Worm (Caenorhabditis elegans) whole organism, midembryonic: ENCODE data around the gene Y64G10A.7.

Source experiments
- T22C8.4 ChIP-seq: fragments of 200-800 bp; sonication (Bioruptor generic); IDR thresholded peaks from 2 replicates; pipeline ENCODE4 v1.3.6; 2022; ENCODE audit warnings: missing genetic modification characterization, missing compliant biosample characterization
- cog-1 ChIP-seq: sonication (generic microtip); optimal IDR thresholded peaks from 2 replicates; lab custom pipeline; 2016; ENCODE audit warnings: missing genetic modification characterization, missing compliant biosample characterization
- flt-1 ChIP-seq: fragments of 200-800 bp; sonication (Bioruptor generic); IDR thresholded peaks from 2 replicates; pipeline ENCODE4 v1.3.6; 2022; ENCODE audit warnings: missing genetic modification characterization, missing compliant biosample characterization
- klf-2 ChIP-seq: fragments of 200-800 bp; sonication (Bioruptor generic); conservative IDR thresholded peaks from 2 replicates; pipeline ENCODE4 v1.3.6; 2022; ENCODE audit warnings: missing genetic modification reagents, missing genetic modification characterization, missing compliant biosample characterization
- med-1 ChIP-seq: sonication (generic microtip); optimal IDR thresholded peaks from 2 replicates; lab custom pipeline; 2017; ENCODE audit warnings: missing genetic modification characterization, mild to moderate bottlenecking, missing compliant biosample characterization, antibody characterized with exemption, missing genetic modification reagents; ENCODE audit not compliant: insufficient read depth
- ref-1 ChIP-seq: fragments of 200-800 bp; sonication (Bioruptor generic); conservative IDR thresholded peaks from 2 replicates; pipeline ENCODE4 v1.3.6; 2022; ENCODE audit warnings: missing genetic modification reagents, missing genetic modification characterization, missing compliant biosample characterization
- tab-1 ChIP-seq: fragments of 200-800 bp; sonication (Bioruptor generic); IDR thresholded peaks from 2 replicates; pipeline ENCODE4 v1.3.6; 2022; ENCODE audit warnings: missing genetic modification characterization, missing compliant biosample characterization
- ztf-23 ChIP-seq: fragments of 200-800 bp; sonication (Bioruptor generic); IDR thresholded peaks from 2 replicates; pipeline ENCODE4 v1.3.6; 2022; ENCODE audit warnings: missing genetic modification reagents, missing genetic modification characterization, missing compliant biosample characterization
- ztf-29 ChIP-seq: fragments of 200-800 bp; sonication (Bioruptor generic); IDR thresholded peaks from 2 replicates; pipeline ENCODE4 v1.3.6; 2022; ENCODE audit warnings: missing genetic modification reagents, missing genetic modification characterization, missing compliant biosample characterization

The Y64G10A.7 gene

DNA sequence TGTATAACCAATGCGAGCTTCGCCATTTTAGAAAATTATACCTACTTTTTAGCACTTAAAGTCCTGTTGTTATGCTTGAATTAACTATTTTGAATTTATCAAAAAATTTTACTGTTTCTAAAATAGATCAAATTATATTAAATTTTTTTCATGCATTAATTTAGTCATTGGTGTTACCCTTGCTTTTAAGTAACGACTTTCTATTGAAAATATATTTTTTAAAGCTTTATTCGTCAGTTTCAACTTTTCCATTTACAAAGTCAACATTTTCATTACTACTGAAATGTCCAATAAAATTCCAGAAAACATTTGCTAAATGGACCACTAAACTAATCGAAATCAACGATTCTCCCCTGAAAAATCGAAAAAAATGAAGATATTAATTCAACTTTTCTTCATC is at the start of gene Y64G10A.7:
Gene Y64G10A.7, plus strand, starts transcription at position 301 of the 400 bp plus-strand sequence.
- TF ChIP-seq cog-1 (tag; lab: Kevin White, UChicago) (no peak), tab-1 (no peak), ref-1 (GFP tag; lab: Robert Waterston, UW) (no peak), T22C8.4 (GFP tag; lab: Robert Waterston, UW) (no peak), flt-1 (GFP tag; lab: Robert Waterston, UW) (no peak), klf-2 (GFP tag; lab: Robert Waterston, UW) (no peak), med-1 (no peak), ztf-23 (GFP tag; lab: Robert Waterston, UW) (no peak), ztf-29 (GFP tag; lab: Robert Waterston, UW) (no peak)

DNA sequence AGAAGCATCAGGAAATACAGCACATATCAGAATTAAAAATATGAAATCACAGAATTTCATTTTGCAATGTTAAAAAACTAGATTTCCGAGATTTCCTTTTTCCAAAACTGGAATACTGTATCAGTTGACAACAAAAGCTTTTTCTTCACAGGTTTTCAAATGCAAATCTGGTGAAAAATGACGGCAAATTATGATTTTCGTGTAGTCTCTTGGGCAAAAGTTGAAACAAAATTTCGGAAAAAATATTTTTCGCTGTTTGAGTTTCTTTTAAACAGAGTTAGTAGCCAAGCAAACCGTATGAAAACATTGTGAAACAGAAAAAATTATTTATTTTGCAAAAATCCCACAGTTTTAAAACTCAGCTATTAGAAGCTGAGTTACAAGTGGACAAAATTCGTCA is 47.3 kb upstream of the Y64G10A.7 start, which contains the start of gene Y64G10A.2:
Gene Y64G10A.2, minus strand, starts transcription at position 101 of the 400 bp plus-strand sequence.
- TF ChIP-seq T22C8.4 (GFP tag; lab: Robert Waterston, UW) = no peak
- TF ChIP-seq med-1 = no peak
- no peak for TF ChIP-seq cog-1 (tag; lab: Kevin White, UChicago)
- TF ChIP-seq ref-1 (GFP tag; lab: Robert Waterston, UW) = no peak
- TF ChIP-seq klf-2 (GFP tag; lab: Robert Waterston, UW) = no peak
- TF ChIP-seq flt-1 (GFP tag; lab: Robert Waterston, UW) = no peak

- no peak for TF ChIP-seq med-1
- no peak for TF ChIP-seq T22C8.4 (GFP tag; lab: Robert Waterston, UW)
- no peak for TF ChIP-seq ztf-23 (GFP tag; lab: Robert Waterston, UW)
- TF ChIP-seq flt-1 (GFP tag; lab: Robert Waterston, UW) = no peak
- TF ChIP-seq tab-1 = no peak
- no peak for TF ChIP-seq ztf-29 (GFP tag; lab: Robert Waterston, UW)
- TF ChIP-seq ref-1 (GFP tag; lab: Robert Waterston, UW) = no peak
- no peak for TF ChIP-seq cog-1 (tag; lab: Kevin White, UChicago)
- no peak for TF ChIP-seq klf-2 (GFP tag; lab: Robert Waterston, UW)
These were observed 42.3 kb upstream of the Y64G10A.7 start for ce11 chrIV:14249447-14249846.

DNA sequence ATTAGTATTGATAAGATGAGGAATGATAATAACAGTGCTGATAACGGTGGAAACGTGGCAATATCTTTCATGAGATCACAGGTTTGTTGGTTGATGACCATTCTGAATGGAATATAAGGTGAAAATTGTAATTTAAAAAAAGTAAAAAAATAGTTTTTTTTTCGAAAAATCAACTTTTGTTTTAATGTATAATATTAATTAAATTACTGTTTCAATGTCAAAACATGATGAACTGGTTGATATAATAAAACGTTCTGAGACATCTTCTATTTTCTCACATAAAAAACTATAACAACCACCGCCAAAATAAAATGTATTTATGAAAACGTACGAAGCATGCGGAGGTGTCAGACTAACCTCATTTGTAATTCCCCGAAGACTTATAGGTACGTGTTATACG is 41.6 kb upstream of the Y64G10A.7 start, which contains the start of gene srab-24:
Gene srab-24, minus strand, starts transcription at position 101 of the 400 bp plus-strand sequence.
- TF ChIP-seq klf-2 (GFP tag; lab: Robert Waterston, UW) = no peak
- no peak for TF ChIP-seq med-1
- no peak for TF ChIP-seq flt-1 (GFP tag; lab: Robert Waterston, UW)
- TF ChIP-seq T22C8.4 (GFP tag; lab: Robert Waterston, UW) = no peak
- no peak for TF ChIP-seq cog-1 (tag; lab: Kevin White, UChicago)

DNA sequence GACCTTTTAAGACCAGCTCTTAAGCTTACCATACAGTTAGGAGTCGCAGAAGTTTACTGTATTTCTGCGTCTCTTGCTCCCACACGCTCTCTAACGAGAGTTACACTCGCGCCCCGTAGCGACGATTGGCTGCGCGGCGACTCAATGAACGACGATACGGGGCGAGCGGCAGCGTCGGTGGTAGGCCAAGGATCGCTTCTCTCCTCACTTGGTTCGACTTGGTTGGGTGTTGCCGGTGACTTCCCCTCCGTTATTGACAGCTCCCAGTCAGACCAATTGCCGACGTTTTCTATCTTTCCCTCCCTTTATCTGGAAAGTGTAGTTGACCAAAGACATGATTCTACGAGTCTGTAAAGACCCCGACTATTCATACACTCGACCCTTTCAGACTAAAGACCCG is 36.1 kb upstream of the Y64G10A.7 start:
- TF ChIP-seq T22C8.4 (GFP tag; lab: Robert Waterston, UW) = no peak
- no peak for TF ChIP-seq cog-1 (tag; lab: Kevin White, UChicago)
- TF ChIP-seq tab-1 = no peak
- TF ChIP-seq ztf-29 (GFP tag; lab: Robert Waterston, UW) = no peak
- TF ChIP-seq klf-2 (GFP tag; lab: Robert Waterston, UW) = no peak
- TF ChIP-seq flt-1 (GFP tag; lab: Robert Waterston, UW) = no peak
- no peak for TF ChIP-seq ref-1 (GFP tag; lab: Robert Waterston, UW)
- no peak for TF ChIP-seq ztf-23 (GFP tag; lab: Robert Waterston, UW)
- no peak for TF ChIP-seq med-1

DNA sequence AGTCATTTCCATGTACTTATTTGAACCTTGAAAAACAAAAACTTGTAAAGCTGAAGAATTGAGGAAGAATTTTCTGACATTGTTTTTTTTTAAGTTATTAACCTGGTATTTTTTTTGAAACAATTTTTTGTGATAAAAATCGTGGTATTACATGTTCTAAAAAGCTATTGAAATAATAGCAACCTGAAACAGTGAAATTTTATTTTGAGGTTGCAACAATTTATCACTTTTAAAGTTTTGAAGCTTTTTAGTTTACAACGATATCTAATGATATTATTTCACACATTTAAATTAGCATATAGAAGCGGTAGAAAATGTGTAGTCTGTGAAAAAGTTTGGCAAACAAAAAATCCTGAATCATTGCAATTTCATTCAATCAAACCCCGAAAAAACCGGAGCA is 34.2 kb upstream of the Y64G10A.7 start:
- no peak for TF ChIP-seq tab-1
- TF ChIP-seq ztf-23 (GFP tag; lab: Robert Waterston, UW) = no peak
- no peak for TF ChIP-seq T22C8.4 (GFP tag; lab: Robert Waterston, UW)
- TF ChIP-seq ref-1 (GFP tag; lab: Robert Waterston, UW) = no peak
- no peak for TF ChIP-seq klf-2 (GFP tag; lab: Robert Waterston, UW)
- no peak for TF ChIP-seq flt-1 (GFP tag; lab: Robert Waterston, UW)
- TF ChIP-seq ztf-29 (GFP tag; lab: Robert Waterston, UW) = no peak
- no peak for TF ChIP-seq cog-1 (tag; lab: Kevin White, UChicago)

DNA sequence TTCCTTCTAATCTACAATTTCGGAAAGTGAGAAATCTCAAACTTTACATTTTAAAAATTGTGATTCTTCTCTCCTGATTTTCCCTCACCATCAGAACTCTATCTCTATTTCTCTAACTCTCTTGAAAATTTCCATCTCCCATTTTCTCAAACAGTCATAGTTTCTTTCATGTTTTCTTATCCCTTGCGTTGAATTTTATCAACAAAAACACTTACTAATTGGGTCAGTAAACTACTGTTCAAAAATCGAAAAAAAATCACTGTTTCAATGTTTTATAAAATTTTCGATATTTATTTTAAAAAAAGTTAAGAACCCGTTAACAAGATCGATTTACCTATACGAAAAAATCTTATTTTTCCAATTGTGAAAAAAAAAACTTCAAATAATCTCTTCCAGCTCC is 32.5 kb upstream of the Y64G10A.7 start:
- no peak for TF ChIP-seq ztf-23 (GFP tag; lab: Robert Waterston, UW)
- TF ChIP-seq ref-1 (GFP tag; lab: Robert Waterston, UW) = no peak
- TF ChIP-seq T22C8.4 (GFP tag; lab: Robert Waterston, UW) = no peak
- TF ChIP-seq med-1 = no peak
- TF ChIP-seq flt-1 (GFP tag; lab: Robert Waterston, UW) = no peak
- TF ChIP-seq cog-1 (tag; lab: Kevin White, UChicago) = no peak
- no peak for TF ChIP-seq tab-1
- TF ChIP-seq klf-2 (GFP tag; lab: Robert Waterston, UW) = no peak
- TF ChIP-seq ztf-29 (GFP tag; lab: Robert Waterston, UW) = no peak

DNA sequence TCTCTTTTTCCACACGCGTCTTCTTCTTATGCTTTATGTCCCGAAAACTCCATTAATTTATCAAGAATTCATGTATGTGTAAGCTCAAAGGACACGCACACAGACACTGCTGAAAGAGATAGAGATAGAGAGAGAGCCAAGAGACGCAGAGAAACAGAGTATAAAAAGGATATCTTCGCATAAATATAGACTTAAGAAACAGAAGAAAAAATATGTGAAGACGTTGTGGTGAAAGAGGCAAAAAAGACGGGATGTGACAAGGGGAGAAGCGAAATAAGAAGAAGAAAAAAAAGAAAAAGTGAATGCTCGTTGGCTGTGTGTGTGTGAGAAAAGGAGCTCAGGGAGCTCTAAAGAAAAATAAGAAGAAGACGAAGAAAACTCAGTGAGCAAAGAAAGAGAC is 30.9 kb upstream of the Y64G10A.7 start:
- TF ChIP-seq ztf-23 (GFP tag; lab: Robert Waterston, UW) = no peak
- TF ChIP-seq cog-1 (tag; lab: Kevin White, UChicago) = no peak
- TF ChIP-seq tab-1 = no peak
- no peak for TF ChIP-seq ref-1 (GFP tag; lab: Robert Waterston, UW)
- no peak for TF ChIP-seq med-1
- no peak for TF ChIP-seq flt-1 (GFP tag; lab: Robert Waterston, UW)
- no peak for TF ChIP-seq klf-2 (GFP tag; lab: Robert Waterston, UW)
- no peak for TF ChIP-seq T22C8.4 (GFP tag; lab: Robert Waterston, UW)
- TF ChIP-seq ztf-29 (GFP tag; lab: Robert Waterston, UW) = no peak

DNA sequence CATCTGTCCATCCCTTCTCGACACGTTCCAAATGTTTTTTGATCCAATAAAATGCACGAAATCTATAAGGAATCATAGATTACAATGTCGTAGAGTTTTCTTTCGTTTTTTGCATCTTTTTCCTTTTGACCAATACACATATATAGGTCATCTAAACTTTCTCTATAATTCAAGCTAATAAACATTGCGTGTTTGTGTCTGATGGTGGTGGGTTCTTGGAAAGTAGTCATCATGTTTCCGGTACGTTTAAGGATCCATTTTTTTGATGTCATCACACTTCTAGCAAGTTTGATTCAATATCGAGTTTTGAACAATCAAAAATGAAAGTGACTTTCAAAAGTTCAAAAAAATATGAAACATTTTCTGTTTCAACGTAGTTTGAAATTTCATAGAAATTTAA is 22.8 kb upstream of the Y64G10A.7 start:
- TF ChIP-seq med-1 (no peak), T22C8.4 (GFP tag; lab: Robert Waterston, UW) (no peak), flt-1 (GFP tag; lab: Robert Waterston, UW) (no peak), tab-1 (no peak), klf-2 (GFP tag; lab: Robert Waterston, UW) (no peak), ztf-29 (GFP tag; lab: Robert Waterston, UW) (no peak), ztf-23 (GFP tag; lab: Robert Waterston, UW) (no peak), cog-1 (tag; lab: Kevin White, UChicago) (no peak)

DNA sequence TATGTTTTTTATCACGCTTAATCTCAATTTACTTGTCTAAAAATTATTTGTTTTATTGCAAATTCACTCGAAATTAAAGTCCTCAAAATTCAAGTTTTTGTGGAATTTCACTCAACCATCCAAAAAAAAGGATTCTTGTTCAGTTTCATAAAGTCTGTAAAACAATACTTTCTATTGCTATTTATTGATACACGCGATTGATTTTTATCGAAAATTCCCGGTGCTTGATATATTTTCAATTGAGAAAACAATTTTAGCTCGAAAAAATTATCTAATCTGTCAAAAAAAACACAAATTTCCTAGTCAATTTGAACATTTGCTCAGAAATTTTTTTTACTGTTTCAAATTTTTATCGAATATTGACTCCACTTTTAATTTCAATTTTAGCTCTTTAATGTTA is 21.8 kb upstream of the Y64G10A.7 start:
- TF ChIP-seq T22C8.4 (GFP tag; lab: Robert Waterston, UW) = no peak
- no peak for TF ChIP-seq flt-1 (GFP tag; lab: Robert Waterston, UW)
- no peak for TF ChIP-seq cog-1 (tag; lab: Kevin White, UChicago)
- no peak for TF ChIP-seq med-1
- TF ChIP-seq ztf-23 (GFP tag; lab: Robert Waterston, UW) = no peak
